Worm (Caenorhabditis elegans): ENCODE data around the gene C45G7.4.

The C45G7.4 gene

DNA sequence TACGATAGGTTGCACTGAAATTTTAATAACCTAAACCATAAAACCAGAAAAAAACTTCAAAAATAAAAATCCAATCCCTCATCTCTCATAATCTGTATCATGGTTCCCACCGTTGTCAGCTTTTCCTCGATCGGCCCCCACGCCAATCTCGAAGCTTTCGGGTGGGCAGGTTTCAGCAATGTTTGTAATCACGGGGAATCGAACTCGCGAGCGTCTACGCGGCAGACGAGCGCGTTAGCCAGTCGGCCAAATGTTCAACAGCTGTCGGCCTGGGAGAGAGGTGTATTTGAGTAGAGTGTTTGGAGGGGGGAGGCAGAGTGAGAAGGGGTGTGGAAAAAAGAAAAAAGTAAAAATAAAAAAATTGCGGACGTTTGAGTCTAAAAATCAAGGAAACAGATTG lies 24.4 kb upstream of the C45G7.4 start (continued):
- TF ChIP-seq hlh-8 (tag; optimal IDR thresholded peaks at IDR 0.05) (peak; percentile 88), unc-55 (GFP tag; optimal IDR thresholded peaks at IDR 0.05) (no peak), ceh-31 (tag; optimal IDR thresholded peaks at IDR 0.05) (peak; percentile 89), mec-3 (tag; optimal IDR thresholded peaks at IDR 0.05; ENCODE audit: borderline replicate concordance) (peak; percentile 66), lim-6 (tag; optimal IDR thresholded peaks at IDR 0.05) (peak; percentile 71), nfya-1 (tag; optimal IDR thresholded peaks at IDR 0.05) (peak; percentile 85), ceh-19 (GFP tag; optimal IDR thresholded peaks at IDR 0.05) (peak; percentile 91), C38D4.7 (GFP tag; optimal IDR thresholded peaks at IDR 0.05) (peak; percentile 82), K09A11.1 (tag; optimal IDR thresholded peaks at IDR 0.05; ENCODE audit: insufficient read depth) (peak; percentile 85), pag-3 (tag; optimal IDR thresholded peaks at IDR 0.05; ENCODE audit: borderline replicate concordance) (peak; percentile 53), pax-1 (tag; optimal IDR thresholded peaks at IDR 0.05) (no peak), fkh-6 (tag; optimal IDR thresholded peaks at IDR 0.05) (peak; percentile 85), syd-9 (tag; optimal IDR thresholded peaks at IDR 0.05) (peak; percentile 88), lin-11 (tag; optimal IDR thresholded peaks at IDR 0.05) (peak; percentile 73), ceh-18 (tag; optimal IDR thresholded peaks at IDR 0.05) (peak; percentile 94), ceh-24 (tag; optimal IDR thresholded peaks at IDR 0.05) (peak; percentile 52), madf-2 (tag; optimal IDR thresholded peaks at IDR 0.05) (peak; percentile 77), C08G9.2 (tag; optimal IDR thresholded peaks at IDR 0.05) (peak; percentile 76), dve-1 (tag; optimal IDR thresholded peaks at IDR 0.05) (peak; percentile 89), ttx-3 (tag; optimal IDR thresholded peaks at IDR 0.05) (peak; percentile 86), pros-1 (tag; optimal IDR thresholded peaks at IDR 0.05) (peak; percentile 58), npax-4 (tag; optimal IDR thresholded peaks at IDR 0.05) (peak; percentile 63), elt-2 (tag; optimal IDR thresholded peaks at IDR 0.05) (peak; percentile 92), che-1 (tag; optimal IDR thresholded peaks at IDR 0.05) (peak; percentile 81), nhr-232 (tag; optimal IDR thresholded peaks at IDR 0.05) (peak; percentile 75), ceh-2 (tag; optimal IDR thresholded peaks at IDR 0.05) (peak; percentile 74), sox-2 (GFP tag; IDR thresholded peaks at IDR 0.05) (peak; percentile 60; the same call in 1 of the 2 replicates), F13H6.1 (tag; optimal IDR thresholded peaks at IDR 0.05) (peak; percentile 80), unc-42 (tag; optimal IDR thresholded peaks at IDR 0.05) (peak; percentile 68), pqm-1 (tag; optimal IDR thresholded peaks at IDR 0.05) (peak; percentile 83), ahr-1 (tag; optimal IDR thresholded peaks at IDR 0.05) (peak; percentile 67), hlh-13 (GFP tag; optimal IDR thresholded peaks at IDR 0.05) (peak; percentile 82), pha-4 (tag; optimal IDR thresholded peaks at IDR 0.05) (no peak), eyg-1 (tag; optimal IDR thresholded peaks at IDR 0.05) (peak; percentile 94)

DNA sequence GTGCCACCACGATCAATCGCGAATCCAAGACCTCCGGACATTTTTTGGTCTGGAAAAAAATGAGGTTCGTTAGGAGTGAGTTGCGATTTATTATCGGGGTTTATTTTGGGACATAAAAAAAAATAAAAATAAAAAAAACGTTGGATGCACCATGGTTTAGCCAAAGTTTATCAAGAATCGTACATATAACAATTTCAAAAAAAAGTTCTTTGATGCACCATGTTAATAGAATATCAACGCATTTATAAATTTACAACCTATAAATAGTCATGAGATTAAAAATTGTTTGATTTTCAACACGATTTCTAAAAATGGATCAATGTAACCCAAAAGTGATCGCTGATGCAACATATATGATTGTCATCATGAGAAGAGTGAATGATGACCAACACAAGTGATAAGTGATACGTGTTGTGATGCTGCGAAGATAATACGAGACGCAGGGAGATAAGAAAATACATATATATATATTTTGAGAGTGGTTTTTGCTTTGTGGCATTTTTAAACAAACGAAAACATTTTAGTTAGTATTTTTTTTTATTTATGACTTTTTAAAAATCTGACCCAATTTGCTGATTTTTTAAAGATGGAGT lies 20.3 kb upstream of the C45G7.4 start, which contains the start of gene Y38F2AR.12:
Gene Y38F2AR.12 (minus strand): TSS at position 51 of the 593 bp plus-strand sequence.
- TF ChIP-seq eyg-1 (tag; optimal IDR thresholded peaks at IDR 0.05) (no peak), elt-2 (tag; optimal IDR thresholded peaks at IDR 0.05) (peak; percentile 63)

DNA sequence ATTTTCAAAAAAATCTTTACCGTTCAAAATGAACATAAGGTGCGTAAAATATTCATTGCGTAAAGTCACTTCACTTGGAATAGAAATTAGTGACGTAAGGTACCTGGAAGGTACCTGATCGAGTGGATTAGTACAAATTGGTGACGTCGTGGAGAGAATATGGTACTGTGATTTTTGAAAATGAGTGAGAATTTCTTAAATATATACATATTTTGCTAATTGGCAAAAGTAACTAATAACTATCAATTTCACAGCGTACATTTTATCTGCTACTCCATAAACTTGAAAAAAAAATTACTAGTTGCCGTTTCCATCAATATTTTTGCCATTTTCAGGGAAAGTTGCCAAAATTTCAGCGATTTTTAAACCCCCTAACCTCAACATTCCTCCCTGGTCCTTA lies 16.1 kb upstream of the C45G7.4 start:
- TF ChIP-seq ama-1 (optimal IDR thresholded peaks at IDR 0.05): no peak
- TF ChIP-seq ceh-22 (tag; optimal IDR thresholded peaks at IDR 0.05): no peak
- no peak for TF ChIP-seq ceh-6 (GFP tag; optimal IDR thresholded peaks at IDR 0.05)
- TF ChIP-seq elt-2 (tag; optimal IDR thresholded peaks at IDR 0.05): no peak
- TF ChIP-seq ref-2 (tag; optimal IDR thresholded peaks at IDR 0.05): no peak
- TF ChIP-seq tbx-2 (tag; optimal IDR thresholded peaks at IDR 0.05): no peak
- TF ChIP-seq unc-55 (GFP tag; optimal IDR thresholded peaks at IDR 0.05): no peak
- no peak for TF ChIP-seq unc-42 (tag; optimal IDR thresholded peaks at IDR 0.05)
- no peak for TF ChIP-seq sdc-2 (tag; optimal IDR thresholded peaks at IDR 0.05)
- no peak for TF ChIP-seq dve-1 (tag; optimal IDR thresholded peaks at IDR 0.05)
- TF ChIP-seq pha-4 (tag; optimal IDR thresholded peaks at IDR 0.05): no peak
- no peak for TF ChIP-seq ceh-30 (tag; optimal IDR thresholded peaks at IDR 0.05)
- TF ChIP-seq mec-3 (tag; optimal IDR thresholded peaks at IDR 0.05; ENCODE audit: borderline replicate concordance): no peak

Data from whole organism, late embryonic.